Fruit fly (Drosophila melanogaster) whole organism, embryonic: ENCODE results near the gene CG7231.

ENCODE experiments used
- CG10366 ChIP-seq: fragments of 200-800 bp; sonication (Bioruptor generic); IDR thresholded peaks from 2 replicates; pipeline ENCODE4 v1.3.6; 2022; ENCODE audit warnings: missing biosample characterization, missing genetic modification characterization
- CG11398 ChIP-seq: fragments of 200-800 bp; sonication (Bioruptor generic); optimal IDR thresholded peaks from 2 replicates; lab custom pipeline; 2016; ENCODE audit warnings: missing biosample characterization, missing genetic modification characterization
- CG12744 ChIP-seq: fragments of 200-800 bp; sonication (Bioruptor generic); optimal IDR thresholded peaks from 2 replicates; lab custom pipeline; 2016; ENCODE audit warnings: missing biosample characterization, missing genetic modification characterization
- CG12942 ChIP-seq: fragments of 200-800 bp; sonication (Bioruptor generic); optimal IDR thresholded peaks from 3 replicates; lab custom pipeline; 2016; ENCODE audit warnings: missing biosample characterization, missing genetic modification characterization
- CG1603 ChIP-seq: fragments of 200-800 bp; sonication (Bioruptor generic); optimal IDR thresholded peaks from 2 replicates; lab custom pipeline; 2019; ENCODE audit warnings: missing biosample characterization, mild to moderate bottlenecking, missing genetic modification characterization, moderate library complexity
- CG17385 ChIP-seq: fragments of 200-800 bp; sonication (Bioruptor generic); optimal IDR thresholded peaks from 3 replicates; lab custom pipeline; 2018; ENCODE audit warnings: missing biosample characterization, mild to moderate bottlenecking, missing genetic modification characterization
- CG17829 ChIP-seq: fragments of 200-800 bp; optimal IDR thresholded peaks from 2 replicates; lab custom pipeline; 2019; ENCODE audit warnings: missing biosample characterization, mild to moderate bottlenecking, missing genetic modification characterization, moderate library complexity
- CG2202 ChIP-seq: fragments of 200-800 bp; sonication (Bioruptor generic); optimal IDR thresholded peaks from 2 replicates; lab custom pipeline; 2018; ENCODE audit warnings: missing biosample characterization, mild to moderate bottlenecking, missing genetic modification characterization
- CG30020 ChIP-seq: fragments of 200-800 bp; optimal IDR thresholded peaks from 2 replicates; lab custom pipeline; 2019; ENCODE audit warnings: missing biosample characterization, mild to moderate bottlenecking, missing genetic modification characterization, moderate library complexity
- CG30431 ChIP-seq: fragments of 200-800 bp; sonication (Bioruptor generic); optimal IDR thresholded peaks from 2 replicates; lab custom pipeline; 2017; ENCODE audit warnings: missing biosample characterization, missing genetic modification characterization
- CG3407 ChIP-seq: fragments of 200-800 bp; sonication (Bioruptor generic); optimal IDR thresholded peaks from 2 replicates; lab custom pipeline; 2018; ENCODE audit warnings: missing biosample characterization, mild to moderate bottlenecking, missing genetic modification characterization
- CG3726 ChIP-seq: fragments of 200-800 bp; sonication (Bioruptor generic); IDR thresholded peaks from 3 replicates; pipeline ENCODE4, ENCODE4 v1.3.6; 2022; ENCODE audit warnings: missing biosample characterization, missing genetic modification characterization
- CG3838 ChIP-seq: fragments of 200-800 bp; sonication (Bioruptor generic); optimal IDR thresholded peaks from 3 replicates; lab custom pipeline; 2016; ENCODE audit warnings: missing biosample characterization, missing genetic modification characterization
- CG4328 ChIP-seq: fragments of 200-800 bp; sonication (Bioruptor generic); optimal IDR thresholded peaks from 3 replicates; lab custom pipeline; 2017; ENCODE audit warnings: missing biosample characterization, missing genetic modification reagents, missing genetic modification characterization
- CG6175 ChIP-seq: fragments of 200-800 bp; sonication (Bioruptor generic); IDR thresholded peaks from 3 replicates; pipeline ENCODE4 v1.3.6; 2022; ENCODE audit warnings: missing biosample characterization, missing genetic modification characterization
- CG6813 ChIP-seq: fragments of 200-800 bp; sonication (Bioruptor generic); optimal IDR thresholded peaks from 2 replicates; lab custom pipeline; 2017; ENCODE audit warnings: missing biosample characterization, missing genetic modification characterization, mild to moderate bottlenecking, moderate library complexity, missing genetic modification reagents
- CG7786 ChIP-seq: fragments of 200-800 bp; sonication (Bioruptor generic); optimal IDR thresholded peaks from 2 replicates; lab custom pipeline; 2016; ENCODE audit warnings: missing biosample characterization, missing genetic modification characterization
- CG8388 ChIP-seq: fragments of 200-800 bp; sonication (Bioruptor generic); optimal IDR thresholded peaks from 2 replicates; lab custom pipeline; 2019; ENCODE audit warnings: missing biosample characterization, mild to moderate bottlenecking, missing genetic modification characterization, moderate library complexity
- CG9727 ChIP-seq: fragments of 200-800 bp; sonication (Bioruptor generic); optimal IDR thresholded peaks from 3 replicates; lab custom pipeline; 2017; ENCODE audit warnings: missing biosample characterization, mild to moderate bottlenecking, missing genetic modification characterization
- Dfd ChIP-seq, 2 experiments: fragments of >200 bp; optimal IDR thresholded peaks; 2 replicates each; lab custom pipeline; 2017; ENCODE audit warnings: missing biosample characterization in 2 of 2, missing genetic modification characterization in 2 of 2
- Dip3 ChIP-seq: fragments of 200-800 bp; sonication (Bioruptor generic); optimal IDR thresholded peaks from 3 replicates; lab custom pipeline; 2016; ENCODE audit warnings: missing biosample characterization, missing genetic modification characterization
- Doc3 ChIP-seq: fragments of 200-800 bp; sonication (Bioruptor generic); IDR thresholded peaks from 3 replicates; pipeline ENCODE4 v1.3.6; 2022; ENCODE audit warnings: missing biosample characterization, missing genetic modification characterization; ENCODE audit not compliant: partially characterized antibody
- Ets65A ChIP-seq: fragments of 200-800 bp; sonication (Bioruptor generic); peaks from one replicate; lab custom pipeline; 2016; ENCODE audit warnings: missing biosample characterization, missing genetic modification characterization
- Gug ChIP-seq: fragments of 200-800 bp; sonication (Bioruptor generic); IDR thresholded peaks from 4 replicates; pipeline ENCODE4 v1.3.6; 2022; ENCODE audit warnings: missing biosample characterization, missing genetic modification characterization
- H2.0 ChIP-seq: fragments of 200-800 bp; sonication (Bioruptor generic); IDR thresholded peaks from 2 replicates; pipeline ENCODE4 v1.3.6; 2022; ENCODE audit warnings: missing biosample characterization, missing genetic modification characterization
- Hr51 ChIP-seq, 2 experiments: fragments of 200-800 bp; sonication (Bioruptor generic); optimal IDR thresholded peaks; 2 replicates in 1 of 2; 3 replicates in 1 of 2; lab custom pipeline; 2016 to 2018; ENCODE audit warnings: missing biosample characterization in 2 of 2, missing genetic modification characterization in 2 of 2, mild to moderate bottlenecking in 1 of 2, moderate library complexity in 1 of 2
- MBD-R2 ChIP-seq: fragments of 200-800 bp; sonication (Bioruptor generic); IDR thresholded peaks from 2 replicates; pipeline ENCODE4 v1.3.6; 2022; ENCODE audit warnings: missing biosample characterization, missing genetic modification characterization
- Max ChIP-seq: fragments of 200-800 bp; sonication (Bioruptor generic); optimal IDR thresholded peaks from 2 replicates; lab custom pipeline; 2016; ENCODE audit warnings: missing biosample characterization, mild to moderate bottlenecking, missing genetic modification characterization
- Mes4 ChIP-seq: fragments of 200-800 bp; sonication (Bioruptor generic); optimal IDR thresholded peaks from 2 replicates; lab custom pipeline; 2016; ENCODE audit warnings: missing biosample characterization, missing genetic modification characterization
- Nf-YB ChIP-seq: fragments of 200-800 bp; sonication (Bioruptor generic); optimal IDR thresholded peaks from 3 replicates; lab custom pipeline; 2019; ENCODE audit warnings: missing biosample characterization, mild to moderate bottlenecking, missing genetic modification characterization, moderate library complexity
- Nf-YC ChIP-seq: fragments of 200-800 bp; optimal IDR thresholded peaks from 3 replicates; lab custom pipeline; 2019; ENCODE audit warnings: missing biosample characterization, mild to moderate bottlenecking, missing genetic modification characterization, moderate library complexity
- Oaz ChIP-seq: fragments of 200-800 bp; sonication (Bioruptor generic); IDR thresholded peaks from 2 replicates; pipeline ENCODE4 v1.3.6; 2022; ENCODE audit warnings: missing biosample characterization, missing genetic modification characterization
- Side ChIP-seq: fragments of 200-800 bp; sonication (Bioruptor generic); optimal IDR thresholded peaks from 2 replicates; lab custom pipeline; 2016; ENCODE audit warnings: missing biosample characterization, missing genetic modification characterization
- Trl ChIP-seq, 3 experiments: fragments of >200 bp in 2 of 3; fragments of 200-800 bp in 1 of 3; sonication (Bioruptor generic) in 1 of 3; optimal IDR thresholded peaks; 2 replicates in 1 of 3; 3 replicates in 2 of 3; lab custom pipeline; 2016 to 2017; ENCODE audit warnings: missing biosample characterization in 1 of 3, missing genetic modification characterization in 1 of 3
- YL-1 ChIP-seq: fragments of 200-800 bp; sonication (Bioruptor generic); optimal IDR thresholded peaks from 3 replicates; lab custom pipeline; 2017; ENCODE audit warnings: missing biosample characterization, mild to moderate bottlenecking, missing genetic modification characterization
- abd-A ChIP-seq: fragments of 200-800 bp; sonication (Bioruptor generic); optimal IDR thresholded peaks from 3 replicates; lab custom pipeline; 2019; ENCODE audit warnings: missing biosample characterization, mild to moderate bottlenecking, missing genetic modification characterization, moderate library complexity
- aop ChIP-seq: fragments of 200-800 bp; sonication (Bioruptor generic); IDR thresholded peaks from 2 replicates; pipeline ENCODE4 v1.3.6; 2022; ENCODE audit warnings: missing biosample characterization, missing genetic modification characterization
- ap ChIP-seq: fragments of 200-800 bp; sonication (Bioruptor generic); IDR thresholded peaks from 2 replicates; pipeline ENCODE4 v1.3.6; 2022; ENCODE audit warnings: missing biosample characterization, missing genetic modification characterization
- ara ChIP-seq: fragments of 200-800 bp; sonication (Bioruptor generic); IDR thresholded peaks from 2 replicates; pipeline ENCODE4 v1.3.6; 2022; ENCODE audit warnings: missing biosample characterization, missing genetic modification characterization
- br ChIP-seq: fragments of >200 bp; optimal IDR thresholded peaks from 2 replicates; lab custom pipeline; 2017
- chn ChIP-seq: fragments of 200-800 bp; sonication (Bioruptor generic); optimal IDR thresholded peaks from 2 replicates; lab custom pipeline; 2016; ENCODE audit warnings: missing biosample characterization, missing genetic modification characterization
- dmrt99B ChIP-seq: fragments of 200-800 bp; sonication (Bioruptor generic); optimal IDR thresholded peaks from 2 replicates; lab custom pipeline; 2018; ENCODE audit warnings: missing biosample characterization, mild to moderate bottlenecking, missing genetic modification characterization, moderate library complexity
- eve ChIP-seq, 2 experiments: fragments of >200 bp; optimal IDR thresholded peaks; 2 replicates each; lab custom pipeline; 2017; ENCODE audit warnings: missing biosample characterization in 2 of 2, missing genetic modification characterization in 2 of 2
- grau ChIP-seq: fragments of 200-800 bp; optimal IDR thresholded peaks from 3 replicates; lab custom pipeline; 2019; ENCODE audit warnings: missing biosample characterization, mild to moderate bottlenecking, missing genetic modification characterization, moderate library complexity
- lbe ChIP-seq: fragments of 200-800 bp; sonication (Bioruptor generic); optimal IDR thresholded peaks from 2 replicates; lab custom pipeline; 2016; ENCODE audit warnings: missing biosample characterization, mild to moderate bottlenecking, missing genetic modification characterization
- lmd ChIP-seq: fragments of 200-800 bp; sonication (Bioruptor generic); IDR thresholded peaks from 2 replicates; pipeline ENCODE4 v1.3.6; 2022; ENCODE audit warnings: missing biosample characterization, missing genetic modification characterization
- pnt ChIP-seq: fragments of 200-800 bp; sonication (Bioruptor generic); optimal IDR thresholded peaks from 3 replicates; lab custom pipeline; 2016; ENCODE audit warnings: missing biosample characterization, missing genetic modification characterization
- sc ChIP-seq, 3 experiments: fragments of >200 bp in 2 of 3; fragments of 200-800 bp in 1 of 3; sonication (Bioruptor generic) in 1 of 3; optimal IDR thresholded peaks; 2 replicates in 2 of 3; 3 replicates in 1 of 3; lab custom pipeline; 2017; ENCODE audit warnings: mild to moderate bottlenecking in 1 of 3, missing biosample characterization in 1 of 3, missing genetic modification characterization in 1 of 3, missing genetic modification reagents in 1 of 3
- sens-2 ChIP-seq: fragments of 200-800 bp; sonication (Bioruptor generic); IDR thresholded peaks from 2 replicates; pipeline ENCODE4 v1.3.6; 2022; ENCODE audit warnings: missing biosample characterization, missing genetic modification characterization
- trem ChIP-seq: fragments of 200-800 bp; optimal IDR thresholded peaks from 3 replicates; lab custom pipeline; 2019; ENCODE audit warnings: missing biosample characterization, mild to moderate bottlenecking, missing genetic modification characterization, moderate library complexity
- zf30C ChIP-seq: fragments of 200-800 bp; sonication (Bioruptor generic); optimal IDR thresholded peaks from 3 replicates; lab custom pipeline; 2018; ENCODE audit warnings: missing biosample characterization, mild to moderate bottlenecking, missing genetic modification characterization

CG7231 gene

DNA sequence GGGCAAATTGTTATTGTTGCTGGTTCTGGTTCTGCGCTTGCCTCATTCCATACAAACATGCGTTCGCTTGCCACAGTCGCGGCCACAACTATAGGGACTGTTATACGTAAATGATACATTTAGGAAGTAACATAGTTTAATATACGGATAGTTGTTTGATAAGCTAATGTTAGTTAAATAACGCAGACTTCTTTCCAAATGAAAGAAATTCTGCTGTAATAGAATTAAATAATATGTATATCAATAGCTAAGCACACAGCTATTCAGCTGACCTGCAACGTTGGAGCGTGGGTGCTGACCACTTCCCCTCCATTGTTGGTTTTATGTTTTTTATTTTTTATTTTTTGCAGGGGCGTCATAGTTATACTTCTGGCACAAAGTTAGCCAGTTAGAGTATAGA is 51.0 kb downstream of the CG7231 start (continued):
- TF ChIP-seq Trl (optimal IDR thresholded peaks at IDR 0.05; lab: Kevin White, UChicago) (no peak), Trl (GFP tag; optimal IDR thresholded peaks at IDR 0.05; lab: Kevin White, UChicago) (peak; percentile 49), CG17385 (GFP tag; lab: Kevin White, UChicago) (peak; percentile 63), Dfd (GFP tag; optimal IDR thresholded peaks at IDR 0.05; lab: Kevin White, UChicago) (no peak), CG6175 (no peak), CG11398 (GFP tag; lab: Kevin White, UChicago) (no peak), zf30C (GFP tag; lab: Kevin White, UChicago) (no peak), pnt (GFP tag; lab: Kevin White, UChicago) (peak; percentile 19), CG17829 (tag; lab: Kevin White, UChicago) (peak; percentile 46), Mes4 (no peak), sc (optimal IDR thresholded peaks at IDR 0.05; lab: Kevin White, UChicago) (no peak), sc (GFP tag; optimal IDR thresholded peaks at IDR 0.05; lab: Kevin White, UChicago) (peak; percentile 9), CG4328 (GFP tag; lab: Kevin White, UChicago) (no peak), YL-1 (GFP tag; lab: Kevin White, UChicago) (no peak), Oaz (GFP tag; lab: Robert Waterston, UW) (0 out of 2 replicates have a peak, but pooled peaks have one; percentile 29), Nf-YB (GFP tag; lab: Kevin White, UChicago) (peak; percentile 15), dmrt99B (tag; lab: Kevin White, UChicago) (peak; percentile 72), CG10366 (peak; percentile 53; the same call in 1 of the 2 replicates), Dip3 (peak; percentile 24), ara (GFP tag; lab: Robert Waterston, UW) (no peak), grau (peak; percentile 68), chn (GFP tag; lab: Kevin White, UChicago) (peak; percentile 37), CG3726 (0 out of 3 replicates have a peak, but pooled peaks have one; percentile 43), abd-A (tag; lab: Kevin White, UChicago) (no peak), Gug (GFP tag; lab: Robert Waterston, UW) (0 out of 4 replicates have a peak, but pooled peaks have one; percentile 7), Hr51 (GFP tag; optimal IDR thresholded peaks at IDR 0.05; lab: Kevin White, UChicago) (peak; percentile 15 to 77), CG2202 (tag; lab: Kevin White, UChicago) (peak; percentile 1), H2.0 (peak; percentile 55; the same call in 1 of the 2 replicates), lbe (GFP tag; lab: Kevin White, UChicago) (no peak), sens-2 (GFP tag; lab: Robert Waterston, UW) (no peak), eve (GFP tag; optimal IDR thresholded peaks at IDR 0.05; lab: Kevin White, UChicago) (no peak), br (lab: Kevin White, UChicago) (no peak), Nf-YC (tag; lab: Kevin White, UChicago) (peak; percentile 32), Side (GFP tag; lab: Kevin White, UChicago) (peak; percentile 41), CG9727 (GFP tag; lab: Kevin White, UChicago) (peak; percentile 17), CG7786 (GFP tag; lab: Kevin White, UChicago) (no peak), Max (GFP tag; lab: Kevin White, UChicago) (peak; percentile 24), Doc3 (no peak), Ets65A (peak; percentile 20), CG3407 (GFP tag; lab: Kevin White, UChicago) (peak; percentile 30), CG8388 (peak; percentile 54), ap (peak; percentile 54; the same call in 1 of the 2 replicates), CG30431 (peak; percentile 4), aop (no peak), MBD-R2 (GFP tag; lab: Robert Waterston, UW) (0 out of 2 replicates have a peak, but pooled peaks have one; percentile 25), CG3838 (GFP tag; lab: Kevin White, UChicago) (no peak), trem (tag; lab: Kevin White, UChicago) (peak; percentile 34), CG1603 (tag; lab: Kevin White, UChicago) (peak; percentile 71), CG30020 (tag; lab: Kevin White, UChicago) (no peak), CG12744 (GFP tag; lab: Kevin White, UChicago) (peak; percentile 7), CG6813 (GFP tag; lab: Kevin White, UChicago) (no peak), CG12942 (peak; percentile 14), lmd (GFP tag; lab: Robert Waterston, UW) (peak; percentile 67)
